Fruit fly (Drosophila melanogaster) whole organism, embryonic: ENCODE data around the gene CG8097.

Source experiments
- ATbp ChIP-seq: fragments of 200-800 bp; sonication (Bioruptor generic); optimal IDR thresholded peaks from 2 replicates; lab custom pipeline; 2017; ENCODE audit warnings: missing biosample characterization, mild to moderate bottlenecking, missing genetic modification characterization, missing genetic modification reagents
- Abd-B ChIP-seq: fragments of 200-800 bp; sonication (Bioruptor generic); optimal IDR thresholded peaks from 2 replicates; lab custom pipeline; 2018; ENCODE audit warnings: missing biosample characterization, mild to moderate bottlenecking, missing genetic modification characterization, moderate library complexity
- Antp ChIP-seq: fragments of 200-800 bp; sonication (Bioruptor generic); optimal IDR thresholded peaks from 3 replicates; lab custom pipeline; 2016; ENCODE audit warnings: missing biosample characterization, missing genetic modification characterization
- Atf-2 ChIP-seq: fragments of 200-800 bp; sonication (Bioruptor generic); optimal IDR thresholded peaks from 2 replicates; lab custom pipeline; 2016; ENCODE audit warnings: missing biosample characterization, missing genetic modification characterization
- Awh ChIP-seq: fragments of 200-800 bp; sonication (Bioruptor generic); IDR thresholded peaks from 2 replicates; pipeline ENCODE4, ENCODE4 v1.3.6; 2022; ENCODE audit warnings: missing biosample characterization, missing genetic modification characterization
- Bteb2 ChIP-seq: fragments of 200-800 bp; sonication (Bioruptor generic); optimal IDR thresholded peaks from 2 replicates; lab custom pipeline; 2016; ENCODE audit warnings: missing biosample characterization, missing genetic modification characterization
- CG10209 ChIP-seq: fragments of 200-800 bp; sonication (Bioruptor generic); optimal IDR thresholded peaks from 3 replicates; lab custom pipeline; 2017; ENCODE audit warnings: missing biosample characterization, mild to moderate bottlenecking, missing genetic modification characterization, missing genetic modification reagents
- CG11093 ChIP-seq: fragments of 200-800 bp; sonication (Bioruptor generic); IDR thresholded peaks from 3 replicates; pipeline ENCODE4 v1.3.6; 2022; ENCODE audit warnings: missing biosample characterization, missing genetic modification characterization
- CG12236 ChIP-seq: fragments of 200-800 bp; sonication (Bioruptor generic); optimal IDR thresholded peaks from 2 replicates; lab custom pipeline; 2016; ENCODE audit warnings: missing biosample characterization, missing genetic modification characterization
- CG13296 ChIP-seq: fragments of 200-800 bp; sonication (Bioruptor generic); optimal IDR thresholded peaks from 3 replicates; lab custom pipeline; 2018; ENCODE audit warnings: missing biosample characterization, mild to moderate bottlenecking, missing genetic modification characterization
- CG1529 ChIP-seq: fragments of 200-800 bp; sonication (Bioruptor generic); optimal IDR thresholded peaks from 3 replicates; lab custom pipeline; 2018; ENCODE audit warnings: missing biosample characterization, missing genetic modification characterization
- CG17829 ChIP-seq: fragments of 200-800 bp; optimal IDR thresholded peaks from 2 replicates; lab custom pipeline; 2019; ENCODE audit warnings: missing biosample characterization, mild to moderate bottlenecking, missing genetic modification characterization, moderate library complexity
- CG2202 ChIP-seq: fragments of 200-800 bp; sonication (Bioruptor generic); optimal IDR thresholded peaks from 2 replicates; lab custom pipeline; 2018; ENCODE audit warnings: missing biosample characterization, mild to moderate bottlenecking, missing genetic modification characterization
- CG2712 ChIP-seq: fragments of 200-800 bp; optimal IDR thresholded peaks from 3 replicates; lab custom pipeline; 2019; ENCODE audit warnings: missing biosample characterization, mild to moderate bottlenecking, missing genetic modification characterization, moderate library complexity
- CG31224 ChIP-seq: fragments of 200-800 bp; sonication (Bioruptor generic); IDR thresholded peaks from 2 replicates; pipeline ENCODE4 v1.3.6; 2022; ENCODE audit warnings: missing biosample characterization, missing genetic modification characterization
- CG3281 ChIP-seq: fragments of 200-800 bp; sonication (Bioruptor generic); optimal IDR thresholded peaks from 3 replicates; lab custom pipeline; 2017; ENCODE audit warnings: missing biosample characterization, mild to moderate bottlenecking, missing genetic modification characterization
- CG4730 ChIP-seq: fragments of 200-800 bp; sonication (Bioruptor generic); IDR thresholded peaks from 2 replicates; pipeline ENCODE4 v1.3.6; 2022; ENCODE audit warnings: missing biosample characterization, missing genetic modification characterization
- CG4854 ChIP-seq: fragments of 200-800 bp; sonication (Bioruptor generic); optimal IDR thresholded peaks from 2 replicates; lab custom pipeline; 2016; ENCODE audit warnings: missing biosample characterization, missing genetic modification characterization, inconsistent platforms
- CG6254 ChIP-seq: fragments of 200-800 bp; sonication (Bioruptor generic); optimal IDR thresholded peaks from 3 replicates; lab custom pipeline; 2017; ENCODE audit warnings: mild to moderate bottlenecking, missing biosample characterization, missing genetic modification reagents, missing genetic modification characterization
- CG8281 ChIP-seq: fragments of 200-800 bp; sonication (Bioruptor generic); optimal IDR thresholded peaks from 2 replicates; lab custom pipeline; 2018; ENCODE audit warnings: missing biosample characterization, mild to moderate bottlenecking, missing genetic modification characterization, moderate library complexity
- CG9817 ChIP-seq: fragments of 200-800 bp; sonication (Bioruptor generic); optimal IDR thresholded peaks from 2 replicates; lab custom pipeline; 2018; ENCODE audit warnings: missing biosample characterization, mild to moderate bottlenecking, missing genetic modification characterization, moderate library complexity
- Deaf1 ChIP-seq: fragments of 200-800 bp; optimal IDR thresholded peaks from 3 replicates; lab custom pipeline; 2019; ENCODE audit warnings: missing biosample characterization, mild to moderate bottlenecking, missing genetic modification characterization, moderate library complexity
- Dek ChIP-seq: fragments of 200-800 bp; sonication (Bioruptor generic); optimal IDR thresholded peaks from 3 replicates; lab custom pipeline; 2019; ENCODE audit warnings: missing biosample characterization, mild to moderate bottlenecking, missing genetic modification characterization, moderate library complexity
- ERR ChIP-seq: fragments of 200-800 bp; sonication (Bioruptor generic); optimal IDR thresholded peaks from 2 replicates; lab custom pipeline; 2016; ENCODE audit warnings: missing biosample characterization, missing genetic modification characterization
- Fer1 ChIP-seq: fragments of 200-800 bp; sonication (Bioruptor generic); optimal IDR thresholded peaks from 2 replicates; lab custom pipeline; 2017; ENCODE audit warnings: missing biosample characterization, mild to moderate bottlenecking, missing genetic modification characterization
- Max ChIP-seq: fragments of 200-800 bp; sonication (Bioruptor generic); optimal IDR thresholded peaks from 2 replicates; lab custom pipeline; 2016; ENCODE audit warnings: missing biosample characterization, mild to moderate bottlenecking, missing genetic modification characterization
- Med ChIP-seq: fragments of 200-800 bp; sonication (Bioruptor generic); peaks from one replicate; lab custom pipeline; 2016; ENCODE audit warnings: missing biosample characterization, missing genetic modification characterization, mild to moderate bottlenecking, inconsistent platforms, moderate library complexity
- Tbp ChIP-seq: fragments of >200 bp; optimal IDR thresholded peaks from 2 replicates; lab custom pipeline; 2018; ENCODE audit warnings: missing biosample characterization, missing genetic modification characterization
- Xbp1 ChIP-seq: fragments of 200-800 bp; sonication (Bioruptor generic); optimal IDR thresholded peaks from 3 replicates; lab custom pipeline; 2016; ENCODE audit warnings: missing biosample characterization, mild to moderate bottlenecking, missing genetic modification characterization
- amos ChIP-seq: fragments of 200-800 bp; sonication (Bioruptor generic); IDR thresholded peaks from 2 replicates; pipeline ENCODE4 v1.3.6; 2022; ENCODE audit warnings: missing biosample characterization, missing genetic modification characterization; ENCODE audit not compliant: partially characterized antibody
- chm ChIP-seq: fragments of 200-800 bp; sonication (Bioruptor generic); IDR thresholded peaks from 2 replicates; pipeline ENCODE4 v1.3.6; 2022; ENCODE audit warnings: missing biosample characterization, missing genetic modification characterization
- crc ChIP-seq: fragments of 200-800 bp; sonication (Bioruptor generic); optimal IDR thresholded peaks from 2 replicates; lab custom pipeline; 2016; ENCODE audit warnings: missing biosample characterization, missing genetic modification characterization
- croc ChIP-seq: fragments of 200-800 bp; sonication (Bioruptor generic); conservative IDR thresholded peaks from 3 replicates; pipeline ENCODE4 v1.3.6; 2022; ENCODE audit warnings: missing biosample characterization, missing genetic modification characterization
- dysf ChIP-seq: fragments of 200-800 bp; sonication (Bioruptor generic); IDR thresholded peaks from 3 replicates; pipeline ENCODE4 v1.3.6; 2022; ENCODE audit warnings: missing biosample characterization, missing genetic modification characterization
- exex ChIP-seq: fragments of 200-800 bp; sonication (Bioruptor generic); optimal IDR thresholded peaks from 4 replicates; lab custom pipeline; 2018; ENCODE audit warnings: missing biosample characterization, mild to moderate bottlenecking, missing genetic modification characterization, moderate library complexity
- gsb ChIP-seq: fragments of 200-800 bp; sonication (Bioruptor generic); IDR thresholded peaks from 2 replicates; pipeline ENCODE4 v1.3.6; 2022; ENCODE audit warnings: missing biosample characterization, missing genetic modification characterization
- her ChIP-seq: fragments of 200-800 bp; sonication (Bioruptor generic); optimal IDR thresholded peaks from 2 replicates; lab custom pipeline; 2016; ENCODE audit warnings: missing biosample characterization, missing genetic modification characterization
- inv ChIP-seq: fragments of 200-800 bp; sonication (Bioruptor generic); IDR thresholded peaks from 2 replicates; pipeline ENCODE4 v1.3.6; 2022; ENCODE audit warnings: missing biosample characterization, missing genetic modification characterization; ENCODE audit not compliant: partially characterized antibody
- nerfin-2 ChIP-seq: fragments of 200-800 bp; sonication (Bioruptor generic); IDR thresholded peaks from 2 replicates; pipeline ENCODE4 v1.3.6; 2022; ENCODE audit warnings: missing biosample characterization, missing genetic modification characterization; ENCODE audit not compliant: partially characterized antibody
- org-1 ChIP-seq: fragments of 200-800 bp; sonication (Bioruptor generic); optimal IDR thresholded peaks from 2 replicates; lab custom pipeline; 2017; ENCODE audit warnings: missing biosample characterization, missing genetic modification characterization
- pan ChIP-seq, 4 experiments: fragments of >200 bp in 3 of 4; fragments of 200-800 bp in 1 of 4; sonication (Bioruptor generic) in 1 of 4; optimal IDR thresholded peaks in 3 of 4; IDR thresholded peaks in 1 of 4; 2 replicates each; pipeline versions ENCODE4 v1.3.6 to Lab custom; 2017 to 2022; ENCODE audit warnings: missing biosample characterization in 2 of 4, missing genetic modification characterization in 2 of 4, mixed read lengths in 1 of 4
- slbo ChIP-seq: fragments of 200-800 bp; sonication (Bioruptor generic); IDR thresholded peaks from 2 replicates; pipeline ENCODE4 v1.3.6; 2022; ENCODE audit warnings: missing biosample characterization, missing genetic modification characterization
- stwl ChIP-seq: fragments of 200-800 bp; sonication (Bioruptor generic); optimal IDR thresholded peaks from 3 replicates; lab custom pipeline; 2018; ENCODE audit warnings: missing biosample characterization, mild to moderate bottlenecking, missing genetic modification characterization, moderate library complexity
- unc-4 ChIP-seq: fragments of 200-800 bp; sonication (Bioruptor generic); IDR thresholded peaks from 2 replicates; pipeline ENCODE4 v1.3.6; 2022; ENCODE audit warnings: missing biosample characterization, missing genetic modification characterization; ENCODE audit not compliant: partially characterized antibody
- vnd ChIP-seq: fragments of 200-800 bp; sonication (Bioruptor generic); IDR thresholded peaks from 3 replicates; pipeline ENCODE4 v1.3.6; 2022; ENCODE audit warnings: missing biosample characterization, missing genetic modification characterization; ENCODE audit not compliant: partially characterized antibody
- vvl ChIP-seq: fragments of 200-800 bp; sonication (Bioruptor generic); IDR thresholded peaks from 2 replicates; pipeline ENCODE4 v1.3.6; 2022; ENCODE audit warnings: missing biosample characterization, missing genetic modification characterization
- wek ChIP-seq: fragments of 200-800 bp; sonication (Bioruptor generic); optimal IDR thresholded peaks from 3 replicates; lab custom pipeline; 2018; ENCODE audit warnings: missing biosample characterization, mild to moderate bottlenecking, missing genetic modification characterization, moderate library complexity
- zen ChIP-seq: fragments of 200-800 bp; sonication (Bioruptor generic); optimal IDR thresholded peaks from 3 replicates; lab custom pipeline; 2018; ENCODE audit warnings: missing biosample characterization, mild to moderate bottlenecking, missing genetic modification characterization, moderate library complexity
- zen2 ChIP-seq: fragments of 200-800 bp; sonication (Bioruptor generic); IDR thresholded peaks from 3 replicates; pipeline ENCODE4 v1.3.6; 2022; ENCODE audit warnings: missing biosample characterization, missing genetic modification characterization; ENCODE audit not compliant: partially characterized antibody

Gene CG8097

dm6 chrX:15626279-15626678 lies 43.3 kb downstream of the CG8097 start (continued):
- TF ChIP-seq CG2202 (tag; lab: Kevin White, UChicago) (no peak), amos (GFP tag; lab: Robert Waterston, UW) (peak; percentile 60), CG13296 (no peak), CG17829 (tag; lab: Kevin White, UChicago) (peak; percentile 7), Dek (no peak), chm (GFP tag; lab: Robert Waterston, UW) (0 out of 2 replicates have a peak, but pooled peaks have one; percentile 61), Atf-2 (no peak), inv (GFP tag; lab: Robert Waterston, UW) (no peak), vvl (peak; percentile 52), her (GFP tag; lab: Kevin White, UChicago) (no peak), CG2712 (peak; percentile 12), ATbp (GFP tag; lab: Kevin White, UChicago) (no peak), wek (GFP tag; lab: Kevin White, UChicago) (no peak), CG12236 (GFP tag; lab: Kevin White, UChicago) (no peak), Max (no peak), zen (tag; lab: Kevin White, UChicago) (no peak), CG31224 (GFP tag; lab: Robert Waterston, UW) (no peak), CG11093 (GFP tag; lab: Robert Waterston, UW) (no peak), stwl (tag; lab: Kevin White, UChicago) (peak; percentile 19), dysf (GFP tag; lab: Robert Waterston, UW) (peak; percentile 25; the same call in 1 of the 3 replicates), CG4730 (no peak), Antp (GFP tag; lab: Kevin White, UChicago) (no peak), org-1 (no peak), crc (GFP tag; lab: Kevin White, UChicago) (no peak), unc-4 (GFP tag; lab: Robert Waterston, UW) (no peak), Tbp (GFP tag; lab: Kevin White, UChicago) (no peak), exex (tag; lab: Kevin White, UChicago) (no peak), CG3281 (no peak), Awh (GFP tag; lab: Robert Waterston, UW) (no peak), slbo (GFP tag; lab: Robert Waterston, UW) (peak; percentile 17; the same call in 1 of the 2 replicates), CG9817 (tag; lab: Kevin White, UChicago) (no peak), nerfin-2 (0 out of 2 replicates have a peak, but pooled peaks have one; percentile 18), pan (optimal IDR thresholded peaks at IDR 0.05; lab: Kevin White, UChicago) (no peak), pan (GFP tag; optimal IDR thresholded peaks at IDR 0.05 in 1 of 2, IDR thresholded peaks at IDR 0.05 in 1 of 2) (peak in 1 of 2 experiments; percentile 40)

- TF ChIP-seq Deaf1 (tag; lab: Kevin White, UChicago) (peak; percentile 31), stwl (tag; lab: Kevin White, UChicago) (no peak), CG10209 (GFP tag; lab: Kevin White, UChicago) (peak; percentile 21), CG8281 (tag; lab: Kevin White, UChicago) (peak; percentile 92), Fer1 (no peak), CG1529 (GFP tag; lab: Kevin White, UChicago) (no peak)
Measured at dm6 chrX:15629962-15630361, 47.0 kb downstream of the CG8097 start.

- TF ChIP-seq Med (GFP tag; lab: Kevin White, UChicago) = peak; percentile 10
- no peak for TF ChIP-seq CG4854 (GFP tag; lab: Kevin White, UChicago)
- TF ChIP-seq vnd (GFP tag; lab: Robert Waterston, UW) = no peak
- no peak for TF ChIP-seq ERR
- TF ChIP-seq croc = no peak
- TF ChIP-seq Abd-B (GFP tag; lab: Kevin White, UChicago) = no peak
- no peak for TF ChIP-seq Bteb2 (GFP tag; lab: Kevin White, UChicago)
- no peak for TF ChIP-seq Atf-2
- TF ChIP-seq CG6254 (GFP tag; lab: Kevin White, UChicago) = no peak
- no peak for TF ChIP-seq gsb
- no peak for TF ChIP-seq zen2 (GFP tag; lab: Robert Waterston, UW)
- peak; percentile 4 for TF ChIP-seq Xbp1 (GFP tag; lab: Kevin White, UChicago)
Measured at dm6 chrX:15630815-15631214, 47.9 kb downstream of the CG8097 start.
